Fruit fly (Drosophila melanogaster): ENCODE measurements around the gene CG46426.
A peak's percentile ranks its signal among the peaks of the same experiment; 100 is the strongest.

The CG46426 gene

DNA sequence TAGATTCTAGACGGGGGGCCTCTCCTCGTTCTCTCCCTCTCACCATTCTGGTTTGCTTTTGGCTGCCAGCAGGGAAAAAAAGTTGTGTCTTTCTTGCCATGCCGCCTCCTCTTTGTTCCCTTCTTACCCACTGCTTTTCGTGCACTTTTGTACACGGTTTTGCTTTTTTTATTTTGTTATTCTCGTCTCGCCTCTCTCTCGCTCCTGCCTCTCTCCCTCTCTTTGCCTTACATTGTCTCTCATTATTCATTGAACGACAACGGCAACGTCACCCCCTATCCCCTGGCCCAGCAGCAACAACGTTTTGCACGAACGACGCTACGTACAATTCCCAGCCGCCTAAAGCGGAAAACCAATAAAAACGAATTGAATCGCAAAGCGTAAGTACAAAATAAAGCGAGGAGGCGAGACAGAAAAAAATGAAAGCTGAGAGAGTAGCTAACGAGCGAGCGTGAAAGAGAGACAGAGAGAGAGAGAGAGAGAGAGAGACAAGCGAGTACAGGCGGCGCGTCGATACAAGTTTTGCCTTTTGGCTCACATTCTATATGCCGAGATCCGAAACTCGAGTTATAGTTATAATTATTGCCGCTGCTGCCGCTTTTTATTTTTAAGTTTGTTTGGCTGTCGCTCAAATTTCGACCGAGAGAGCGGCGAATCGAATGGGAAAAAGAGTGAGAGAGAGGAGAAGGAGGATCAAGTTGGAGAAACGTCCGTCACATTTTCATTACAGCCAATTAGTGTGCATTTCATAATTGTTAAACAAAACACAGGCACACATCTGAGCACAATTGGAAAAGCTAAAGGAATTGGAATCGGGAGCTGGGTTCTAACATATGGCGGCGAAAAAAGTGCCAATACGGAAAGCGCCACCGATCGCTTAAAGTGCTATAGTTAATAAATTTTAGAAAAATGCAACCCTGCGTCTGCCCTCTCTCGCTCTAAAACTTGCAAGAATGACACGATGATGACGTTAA lies 35.6 kb upstream of the CG46426 start (continued):
- no peak for TF ChIP-seq CG10366 (GFP tag; IDR thresholded peaks at IDR 0.05)
- TF ChIP-seq sqz (GFP tag; optimal IDR thresholded peaks at IDR 0.05), result peak; percentile 95
- no peak for TF ChIP-seq CG11723 (GFP tag; optimal IDR thresholded peaks at IDR 0.05)
- TF ChIP-seq CG5245 (GFP tag; optimal IDR thresholded peaks at IDR 0.05), result no peak
- no peak for TF ChIP-seq CG9817 (tag; optimal IDR thresholded peaks at IDR 0.05)
- peak; percentile 39 for TF ChIP-seq nerfin-1 (tag; optimal IDR thresholded peaks at IDR 0.05)
- TF ChIP-seq D (optimal IDR thresholded peaks at IDR 0.05), result no peak
- TF ChIP-seq D (GFP tag; optimal IDR thresholded peaks at IDR 0.05), result no peak
- TF ChIP-seq CG13296 (GFP tag; optimal IDR thresholded peaks at IDR 0.05), result no peak
- TF ChIP-seq CG30431 (GFP tag; optimal IDR thresholded peaks at IDR 0.05), result no peak
- TF ChIP-seq dpn (GFP tag; optimal IDR thresholded peaks at IDR 0.05), result peak in 1 of 2 experiments; percentile 7
- no peak for TF ChIP-seq ems (GFP tag; optimal IDR thresholded peaks at IDR 0.05)
- TF ChIP-seq Dad (GFP tag; optimal IDR thresholded peaks at IDR 0.05), result no peak
- no peak for TF ChIP-seq lov (optimal IDR thresholded peaks at IDR 0.05)
- TF ChIP-seq lov (GFP tag; IDR thresholded peaks at IDR 0.05), result no peak
- peak; percentile 48 for TF ChIP-seq unc-4 (GFP tag; IDR thresholded peaks at IDR 0.05; ENCODE audit: partially characterized antibody)
- no peak for TF ChIP-seq Max (GFP tag; optimal IDR thresholded peaks at IDR 0.05)
- peak; percentile 13 for TF ChIP-seq CG12744 (GFP tag; optimal IDR thresholded peaks at IDR 0.05)
- TF ChIP-seq yki (optimal IDR thresholded peaks at IDR 0.05), result peak; percentile 66
- TF ChIP-seq D19B (GFP tag; optimal IDR thresholded peaks at IDR 0.05), result no peak
- no peak for TF ChIP-seq jumu (GFP tag; optimal IDR thresholded peaks at IDR 0.05)
- no peak for TF ChIP-seq CG17361 (GFP tag; IDR thresholded peaks at IDR 0.05)
- no peak for TF ChIP-seq Hr78 (GFP tag; optimal IDR thresholded peaks at IDR 0.05)
- TF ChIP-seq CG15073 (GFP tag; optimal IDR thresholded peaks at IDR 0.05), result no peak
- no peak for TF ChIP-seq CoRest (tag; optimal IDR thresholded peaks at IDR 0.05)
- no peak for TF ChIP-seq CG3065 (GFP tag; optimal IDR thresholded peaks at IDR 0.05)
- TF ChIP-seq Hr51 (GFP tag; optimal IDR thresholded peaks at IDR 0.05), result no peak
- TF ChIP-seq YL-1 (GFP tag; optimal IDR thresholded peaks at IDR 0.05), result peak; percentile 1
- no peak for TF ChIP-seq CG1529 (GFP tag; optimal IDR thresholded peaks at IDR 0.05)
- no peak for TF ChIP-seq CG18262 (tag; optimal IDR thresholded peaks at IDR 0.05)
- TF ChIP-seq HHEX (GFP tag; optimal IDR thresholded peaks at IDR 0.05), result no peak
- TF ChIP-seq HLH54F (GFP tag; optimal IDR thresholded peaks at IDR 0.05), result no peak
- TF ChIP-seq Fer3 (tag; optimal IDR thresholded peaks at IDR 0.05), result no peak
- peak; percentile 67; the same call in 1 of the 2 replicates for TF ChIP-seq onecut (GFP tag; IDR thresholded peaks at IDR 0.05)
- TF ChIP-seq NfI (GFP tag; optimal IDR thresholded peaks at IDR 0.05), result no peak
- no peak for TF ChIP-seq CG14965 (GFP tag; optimal IDR thresholded peaks at IDR 0.05; ENCODE audit: borderline replicate concordance)
- 0 out of 2 replicates have a peak, but pooled peaks have one; percentile 44 for TF ChIP-seq CG42726 (GFP tag; IDR thresholded peaks at IDR 0.05; ENCODE audit: partially characterized antibody)
- TF ChIP-seq CG2129 (GFP tag; IDR thresholded peaks at IDR 0.05; ENCODE audit: partially characterized antibody), result no peak
- no peak for TF ChIP-seq run (tag; optimal IDR thresholded peaks at IDR 0.05)
- TF ChIP-seq Ada2b (GFP tag; IDR thresholded peaks at IDR 0.05), result no peak
- TF ChIP-seq CG7839 (tag; optimal IDR thresholded peaks at IDR 0.05), result peak; percentile 2
- TF ChIP-seq crp (GFP tag; optimal IDR thresholded peaks at IDR 0.05), result no peak
- no peak for TF ChIP-seq nau (GFP tag; optimal IDR thresholded peaks at IDR 0.05)
- 0 out of 3 replicates have a peak, but pooled peaks have one; percentile 28 for TF ChIP-seq Opbp (GFP tag; IDR thresholded peaks at IDR 0.05; ENCODE audit: partially characterized antibody)
- TF ChIP-seq Lhr (GFP tag; optimal IDR thresholded peaks at IDR 0.05), result no peak
- TF ChIP-seq CG18011 (GFP tag; optimal IDR thresholded peaks at IDR 0.05), result no peak
- TF ChIP-seq grau (tag; optimal IDR thresholded peaks at IDR 0.05), result no peak
- TF ChIP-seq lbe (GFP tag; optimal IDR thresholded peaks at IDR 0.05), result peak; percentile 56
